Worm (Caenorhabditis elegans): Measurements from ENCODE around the gene T26E4.3.
"Not testable (repeated sequence)": the region's sequence is repeated elsewhere in the genome, so short reads cannot be mapped to it uniquely, and the experiment has no call there.

- TF ChIP-seq lin-13 (tag; optimal IDR thresholded peaks at IDR 0.05); pha-4 (tag; optimal IDR thresholded peaks at IDR 0.05); nhr-76 (tag; optimal IDR thresholded peaks at IDR 0.05); ztf-11 (tag; optimal IDR thresholded peaks at IDR 0.05); unc-39 (tag; optimal IDR thresholded peaks at IDR 0.05); flh-1 (GFP tag; optimal IDR thresholded peaks at IDR 0.05); mep-1 (tag; optimal IDR thresholded peaks at IDR 0.05): not testable (repeated sequence)
Measured at ce11 chrV:15802623-15803022, 20.0 kb downstream of the T26E4.3 start, which contains the start of gene T26E4.9.
